Worm (Caenorhabditis elegans) whole organism, young adult: ENCODE measurements around the gene srg-7.

ENCODE experiments used
- B0035.1 ChIP-seq: sonication (generic microtip); optimal IDR thresholded peaks from 2 replicates; lab custom pipeline; 2016; ENCODE audit warnings: missing genetic modification characterization, mild to moderate bottlenecking, missing compliant biosample characterization, missing genotype, missing genetic modification reagents
- B0261.1 ChIP-seq: sonication (generic microtip); optimal IDR thresholded peaks from 2 replicates; lab custom pipeline; 2016; ENCODE audit warnings: mild to moderate bottlenecking, missing genetic modification characterization, moderate library complexity, missing compliant biosample characterization
- C17E4.6 ChIP-seq: fragments of 200-800 bp; sonication (Bioruptor generic); IDR thresholded peaks from 2 replicates; pipeline ENCODE4 v1.3.6; 2022; ENCODE audit warnings: missing genetic modification reagents, missing genetic modification characterization, missing compliant biosample characterization
- F57A8.1 ChIP-seq: fragments of 200-800 bp; sonication (Bioruptor generic); optimal IDR thresholded peaks from 2 replicates; lab custom pipeline; 2018; ENCODE audit warnings: mild to moderate bottlenecking, missing genetic modification characterization, moderate library complexity, missing compliant biosample characterization
- Y56A3A.18 ChIP-seq: fragments of 200-800 bp; sonication (Bioruptor generic); IDR thresholded peaks from 2 replicates; pipeline ENCODE4 v1.3.6; 2022; ENCODE audit warnings: missing genetic modification reagents, missing genetic modification characterization, missing compliant biosample characterization
- Y79H2A.3 ChIP-seq: fragments of 200-800 bp; sonication (Bioruptor generic); conservative IDR thresholded peaks from 2 replicates; pipeline ENCODE4 v1.3.6; 2022; ENCODE audit warnings: missing genetic modification reagents, missing genetic modification characterization, missing compliant biosample characterization
- Y95B8A.8 ChIP-seq: fragments of 200-800 bp; sonication (Bioruptor generic); IDR thresholded peaks from 2 replicates; pipeline ENCODE4 v1.3.6; 2022; ENCODE audit warnings: missing genetic modification reagents, missing genetic modification characterization, missing compliant biosample characterization
- ZK185.1 ChIP-seq: sonication (generic microtip); optimal IDR thresholded peaks from 2 replicates; lab custom pipeline; 2016; ENCODE audit warnings: mild to moderate bottlenecking, missing genetic modification characterization, missing compliant biosample characterization; ENCODE audit not compliant: poor library complexity, severe bottlenecking
- akir-1 ChIP-seq: fragments of 200-800 bp; sonication (Bioruptor generic); optimal IDR thresholded peaks from 2 replicates; lab custom pipeline; 2018; ENCODE audit warnings: mild to moderate bottlenecking, missing genetic modification characterization, moderate library complexity, missing compliant biosample characterization
- ama-1 ChIP-seq, 3 experiments: fragments of 150-350 bp in 1 of 3; sonication (generic microtip) in 2 of 3; optimal IDR thresholded peaks; 2 replicates each; lab custom pipeline; 2014 to 2018; ENCODE audit warnings: missing biosample characterization in 2 of 3, missing genetic modification characterization in 2 of 3, missing genetic modification reagents in 2 of 3
- aptf-2 ChIP-seq: fragments of 200-800 bp; sonication (Bioruptor generic); conservative IDR thresholded peaks from 2 replicates; pipeline ENCODE4 v1.3.6; 2022; ENCODE audit warnings: missing genetic modification reagents, missing genetic modification characterization, missing compliant biosample characterization
- attf-6 ChIP-seq: fragments of 200-800 bp; sonication (Bioruptor generic); IDR thresholded peaks from 2 replicates; pipeline ENCODE4 v1.3.6; 2022; ENCODE audit warnings: missing genetic modification reagents, missing genetic modification characterization, missing compliant biosample characterization
- bed-1 ChIP-seq: fragments of 200-800 bp; sonication (Bioruptor generic); IDR thresholded peaks from 2 replicates; pipeline ENCODE4 v1.3.6; 2022; ENCODE audit warnings: missing genetic modification reagents, missing genetic modification characterization, missing compliant biosample characterization
- ccch-3 ChIP-seq: fragments of 200-800 bp; sonication (Bioruptor generic); optimal IDR thresholded peaks from 2 replicates; lab custom pipeline; 2018; ENCODE audit warnings: mild to moderate bottlenecking, missing genetic modification characterization, missing compliant biosample characterization
- cebp-1 ChIP-seq, 2 experiments: fragments of 200-800 bp in 1 of 2; sonication (Bioruptor generic) in 1 of 2; sonication (generic microtip) in 1 of 2; IDR thresholded peaks in 1 of 2; optimal IDR thresholded peaks in 1 of 2; 2 replicates each; pipeline versions ENCODE4 v1.3.6 to Lab custom; 2017 to 2022; ENCODE audit warnings: missing compliant biosample characterization in 2 of 2, missing genetic modification characterization in 2 of 2, mild to moderate bottlenecking in 1 of 2, missing genetic modification reagents in 1 of 2, moderate library complexity in 1 of 2
- cebp-2 ChIP-seq: fragments of 200-800 bp; sonication (Bioruptor generic); IDR thresholded peaks from 2 replicates; pipeline ENCODE4 v1.3.6; 2022; ENCODE audit warnings: missing genetic modification characterization, missing compliant biosample characterization
- ceh-40 ChIP-seq: fragments of 200-800 bp; sonication (Bioruptor generic); IDR thresholded peaks from 2 replicates; pipeline ENCODE4 v1.3.6; 2022; ENCODE audit warnings: missing genetic modification characterization, missing compliant biosample characterization
- egl-44 ChIP-seq: fragments of 200-800 bp; sonication (Bioruptor generic); IDR thresholded peaks from 2 replicates; pipeline ENCODE4 v1.3.6; 2022; ENCODE audit warnings: missing genetic modification reagents, missing genetic modification characterization, missing compliant biosample characterization
- gei-17 ChIP-seq: fragments of 200-800 bp; sonication (Bioruptor generic); optimal IDR thresholded peaks from 2 replicates; lab custom pipeline; 2018; ENCODE audit warnings: mild to moderate bottlenecking, missing genetic modification characterization, missing compliant biosample characterization
- him-1 ChIP-seq: sonication (generic microtip); optimal IDR thresholded peaks from 2 replicates; lab custom pipeline; 2016; ENCODE audit warnings: missing genotype, missing genetic modification reagents, missing genetic modification characterization, missing compliant biosample characterization
- hlh-26 ChIP-seq: fragments of 200-800 bp; sonication (Bioruptor generic); conservative IDR thresholded peaks from 2 replicates; pipeline ENCODE4 v1.3.6; 2022; ENCODE audit warnings: missing genetic modification reagents, missing genetic modification characterization, missing compliant biosample characterization
- hmg-1.2 ChIP-seq: fragments of 200-800 bp; sonication (Bioruptor generic); IDR thresholded peaks from 2 replicates; pipeline ENCODE4 v1.3.6; 2022; ENCODE audit warnings: missing genetic modification reagents, missing genetic modification characterization, missing compliant biosample characterization
- hrde-1 ChIP-seq: sonication (generic microtip); optimal IDR thresholded peaks from 2 replicates; lab custom pipeline; 2016; ENCODE audit warnings: missing genetic modification characterization, mild to moderate bottlenecking, missing compliant biosample characterization, moderate library complexity, missing genotype, missing genetic modification reagents, borderline replicate concordance
- let-526 ChIP-seq: fragments of 200-800 bp; sonication (Bioruptor generic); IDR thresholded peaks from 2 replicates; pipeline ENCODE4 v1.3.6; 2022; ENCODE audit warnings: missing genetic modification reagents, missing genetic modification characterization, missing compliant biosample characterization
- lin-26 ChIP-seq: fragments of 200-800 bp; sonication (Bioruptor generic); IDR thresholded peaks from 2 replicates; pipeline ENCODE4 v1.3.6; 2022; ENCODE audit warnings: missing genetic modification reagents, missing genetic modification characterization, missing compliant biosample characterization
- lin-40 ChIP-seq: sonication (generic microtip); optimal IDR thresholded peaks from 2 replicates; lab custom pipeline; 2016; ENCODE audit warnings: missing genetic modification characterization, mild to moderate bottlenecking, missing compliant biosample characterization, missing genotype, missing genetic modification reagents
- lsy-27 ChIP-seq: sonication (generic microtip); optimal IDR thresholded peaks from 2 replicates; lab custom pipeline; 2017; ENCODE audit warnings: missing genetic modification characterization, mild to moderate bottlenecking, missing compliant biosample characterization, antibody characterized with exemption, missing genotype, borderline replicate concordance; ENCODE audit not compliant: insufficient read depth
- mcd-1 ChIP-seq: fragments of 200-800 bp; sonication (Bioruptor generic); IDR thresholded peaks from 2 replicates; pipeline ENCODE4 v1.3.6; 2022; ENCODE audit warnings: missing genetic modification reagents, missing genetic modification characterization, missing compliant biosample characterization
- mel-28 ChIP-seq: sonication (generic microtip); optimal IDR thresholded peaks from 2 replicates; lab custom pipeline; 2016; ENCODE audit warnings: borderline replicate concordance, mild to moderate bottlenecking, missing genetic modification characterization, missing compliant biosample characterization
- mes-4 ChIP-seq: sonication (generic microtip); optimal IDR thresholded peaks from 2 replicates; lab custom pipeline; 2016; ENCODE audit warnings: missing genotype, missing genetic modification characterization, missing compliant biosample characterization
- nfya-1 ChIP-seq: sonication (generic microtip); optimal IDR thresholded peaks from 2 replicates; lab custom pipeline; 2017; ENCODE audit warnings: antibody characterized with exemption, missing compliant biosample characterization, missing genetic modification characterization, borderline replicate concordance; ENCODE audit not compliant: insufficient read depth
- nhr-120 ChIP-seq: fragments of 200-800 bp; sonication (Bioruptor generic); IDR thresholded peaks from 2 replicates; pipeline ENCODE4 v1.3.6; 2022; ENCODE audit warnings: missing genetic modification characterization, missing compliant biosample characterization
- nhr-179 ChIP-seq: sonication (generic microtip); optimal IDR thresholded peaks from 2 replicates; lab custom pipeline; 2016; ENCODE audit warnings: mild to moderate bottlenecking, missing genetic modification characterization, missing compliant biosample characterization
- nhr-27 ChIP-seq: fragments of 200-800 bp; sonication (Bioruptor generic); optimal IDR thresholded peaks from 2 replicates; lab custom pipeline; 2018; ENCODE audit warnings: mild to moderate bottlenecking, missing genetic modification characterization, moderate library complexity, missing compliant biosample characterization
- nhr-80 ChIP-seq: sonication (generic microtip); optimal IDR thresholded peaks from 2 replicates; lab custom pipeline; 2016; ENCODE audit warnings: missing genetic modification characterization, missing compliant biosample characterization
- nhr-90 ChIP-seq: sonication (generic microtip); optimal IDR thresholded peaks from 2 replicates; lab custom pipeline; 2016; ENCODE audit warnings: missing genotype, mild to moderate bottlenecking, missing genetic modification characterization, missing compliant biosample characterization
- pbrm-1 ChIP-seq: fragments of 200-800 bp; sonication (Bioruptor generic); IDR thresholded peaks from 2 replicates; pipeline ENCODE4 v1.3.6; 2022; ENCODE audit warnings: missing genetic modification reagents, missing genetic modification characterization, missing compliant biosample characterization
- rpc-1 ChIP-seq, 2 experiments: fragments of 150-350 bp in 1 of 2; sonication (generic microtip) in 1 of 2; optimal IDR thresholded peaks; 2 replicates each; lab custom pipeline; 2014 to 2018; ENCODE audit warnings: missing biosample characterization in 1 of 2, missing genetic modification characterization in 1 of 2, missing genetic modification reagents in 1 of 2, missing genotype in 1 of 2
- snpc-1.3 ChIP-seq: sonication (generic microtip); optimal IDR thresholded peaks from 2 replicates; lab custom pipeline; 2017; ENCODE audit warnings: missing genetic modification characterization, mild to moderate bottlenecking, missing compliant biosample characterization, antibody characterized with exemption, moderate library complexity, missing genotype, missing genetic modification reagents; ENCODE audit not compliant: insufficient read depth
- snpc-4 ChIP-seq, 5 experiments: fragments of 150-350 bp in 1 of 5; sonication (generic microtip) in 4 of 5; optimal IDR thresholded peaks; 2 replicates each; lab custom pipeline; 2014 to 2018; ENCODE audit warnings: missing genetic modification characterization in 5 of 5, missing biosample characterization in 3 of 5, antibody characterized with exemption in 2 of 5, mild to moderate bottlenecking in 2 of 5, missing compliant biosample characterization in 2 of 5, missing genotype in 2 of 5, moderate library complexity in 2 of 5, missing genetic modification reagents in 1 of 5
- somi-1 ChIP-seq: fragments of 200-800 bp; sonication (Bioruptor generic); optimal IDR thresholded peaks from 2 replicates; lab custom pipeline; 2018; ENCODE audit warnings: mild to moderate bottlenecking, missing genetic modification characterization, missing compliant biosample characterization
- tbp1 ChIP-seq: fragments of 200-800 bp; sonication (Bioruptor generic); optimal IDR thresholded peaks from 2 replicates; lab custom pipeline; 2018; ENCODE audit warnings: mild to moderate bottlenecking, missing genetic modification characterization, missing compliant biosample characterization
- tbx-9 ChIP-seq: sonication (generic microtip); optimal IDR thresholded peaks from 2 replicates; lab custom pipeline; 2016; ENCODE audit warnings: borderline replicate concordance, missing genetic modification characterization, inconsistent platforms, missing compliant biosample characterization
- ztf-28 ChIP-seq: fragments of 200-800 bp; sonication (Bioruptor generic); IDR thresholded peaks from 2 replicates; pipeline ENCODE4 v1.3.6; 2022; ENCODE audit warnings: missing genetic modification reagents, missing genetic modification characterization, missing compliant biosample characterization
- ztf-6 ChIP-seq: fragments of 200-800 bp; sonication (Bioruptor generic); IDR thresholded peaks from 2 replicates; pipeline ENCODE4 v1.3.6; 2022; ENCODE audit warnings: missing genetic modification reagents, missing genetic modification characterization, missing compliant biosample characterization

The srg-7 gene

ce11 chrIII:6280070-6280596 is 12.2 kb upstream of the srg-7 start, which contains the start of gene hmg-1.2 (continued):
- TF ChIP-seq B0035.1 (tag; lab: Kevin White, UChicago): no peak
- no peak for TF ChIP-seq let-526 (GFP tag; lab: Robert Waterston, UW)
- no peak for TF ChIP-seq Y95B8A.8
- TF ChIP-seq gei-17 (GFP tag; lab: Kevin White, UChicago): peak; percentile 67
- peak; percentile 27 for TF ChIP-seq lsy-27 (tag; lab: Kevin White, UChicago)
- TF ChIP-seq rpc-1 (optimal IDR thresholded peaks at IDR 0.05; lab: Kevin White, UChicago): no peak
- TF ChIP-seq rpc-1 (tag; optimal IDR thresholded peaks at IDR 0.05; lab: Kevin White, UChicago): no peak
- TF ChIP-seq C17E4.6 (GFP tag; lab: Robert Waterston, UW): no peak
- no peak for TF ChIP-seq bed-1 (GFP tag; lab: Robert Waterston, UW)
- no peak for TF ChIP-seq aptf-2
- TF ChIP-seq nhr-120 (GFP tag; lab: Robert Waterston, UW): no peak
- TF ChIP-seq hlh-26 (GFP tag; lab: Robert Waterston, UW): no peak
- TF ChIP-seq nhr-80 (tag; lab: Kevin White, UChicago): peak; percentile 74
- no peak for TF ChIP-seq tbx-9
- peak; percentile 76 for TF ChIP-seq ZK185.1 (tag; lab: Kevin White, UChicago)
- TF ChIP-seq mel-28 (tag; lab: Kevin White, UChicago): no peak
- no peak for TF ChIP-seq B0261.1 (tag; lab: Kevin White, UChicago)
- no peak for TF ChIP-seq egl-44 (GFP tag; lab: Robert Waterston, UW)
- peak; percentile 71 for TF ChIP-seq pbrm-1 (GFP tag; lab: Robert Waterston, UW)
- TF ChIP-seq F57A8.1 (GFP tag; lab: Kevin White, UChicago): no peak
- no peak for TF ChIP-seq ama-1 (optimal IDR thresholded peaks at IDR 0.05; lab: Kevin White, UChicago)
- TF ChIP-seq ama-1 (GFP tag; optimal IDR thresholded peaks at IDR 0.05; lab: Kevin White, UChicago): no peak
- no peak for TF ChIP-seq ztf-6 (GFP tag; lab: Robert Waterston, UW)
- TF ChIP-seq nhr-90: peak; percentile 49
- TF ChIP-seq mcd-1 (GFP tag; lab: Robert Waterston, UW): peak; percentile 57
- TF ChIP-seq hmg-1.2 (GFP tag; lab: Robert Waterston, UW): peak; percentile 99
- TF ChIP-seq lin-40 (tag; lab: Kevin White, UChicago): peak; percentile 85
- TF ChIP-seq tbp1 (GFP tag; lab: Kevin White, UChicago): peak; percentile 36
- TF ChIP-seq cebp-2 (GFP tag; lab: Robert Waterston, UW): no peak
- no peak for TF ChIP-seq hrde-1 (tag; lab: Kevin White, UChicago)
- TF ChIP-seq cebp-1 (GFP tag; IDR thresholded peaks at IDR 0.05; lab: Robert Waterston, UW): peak; percentile 74
- peak; percentile 94 for TF ChIP-seq cebp-1 (tag; optimal IDR thresholded peaks at IDR 0.05; lab: Kevin White, UChicago)
- peak; percentile 11 for TF ChIP-seq snpc-4 (GFP tag; optimal IDR thresholded peaks at IDR 0.05; lab: Kevin White, UChicago)
- peak in 3 of 4 experiments; percentile 60 to 75 (median 73) for TF ChIP-seq snpc-4 (tag; optimal IDR thresholded peaks at IDR 0.05; lab: Kevin White, UChicago)
- no peak for TF ChIP-seq snpc-1.3 (tag; lab: Kevin White, UChicago)
- TF ChIP-seq attf-6 (GFP tag; lab: Robert Waterston, UW): no peak
- no peak for TF ChIP-seq Y79H2A.3 (GFP tag; lab: Robert Waterston, UW)
- no peak for TF ChIP-seq mes-4 (tag; lab: Kevin White, UChicago)
- no peak for TF ChIP-seq ztf-28 (GFP tag; lab: Robert Waterston, UW)
- TF ChIP-seq nhr-179 (tag; lab: Kevin White, UChicago): no peak
- no peak for TF ChIP-seq akir-1
- no peak for TF ChIP-seq nfya-1
- peak; percentile 47; the same call in 1 of the 2 replicates for TF ChIP-seq lin-26 (GFP tag; lab: Robert Waterston, UW)
- no peak for TF ChIP-seq ceh-40 (GFP tag; lab: Robert Waterston, UW)
- TF ChIP-seq somi-1 (GFP tag; lab: Kevin White, UChicago): peak; percentile 47
- TF ChIP-seq him-1: no peak
- no peak for TF ChIP-seq Y56A3A.18
- TF ChIP-seq ccch-3 (GFP tag; lab: Kevin White, UChicago): no peak
- no peak for TF ChIP-seq nhr-27 (tag; lab: Kevin White, UChicago)
